Fruit fly (Drosophila melanogaster) S2 (cell line): ENCODE data around the gene Tsf2.

Experiments used
- CG8478 ChIP-seq: fragments of >200 bp; optimal IDR thresholded peaks from 2 replicates; lab custom pipeline; 2018
- CTCF ChIP-seq, 2 experiments: fragments of >200 bp; optimal IDR thresholded peaks; 2 replicates each; lab custom pipeline; 2018

DNA sequence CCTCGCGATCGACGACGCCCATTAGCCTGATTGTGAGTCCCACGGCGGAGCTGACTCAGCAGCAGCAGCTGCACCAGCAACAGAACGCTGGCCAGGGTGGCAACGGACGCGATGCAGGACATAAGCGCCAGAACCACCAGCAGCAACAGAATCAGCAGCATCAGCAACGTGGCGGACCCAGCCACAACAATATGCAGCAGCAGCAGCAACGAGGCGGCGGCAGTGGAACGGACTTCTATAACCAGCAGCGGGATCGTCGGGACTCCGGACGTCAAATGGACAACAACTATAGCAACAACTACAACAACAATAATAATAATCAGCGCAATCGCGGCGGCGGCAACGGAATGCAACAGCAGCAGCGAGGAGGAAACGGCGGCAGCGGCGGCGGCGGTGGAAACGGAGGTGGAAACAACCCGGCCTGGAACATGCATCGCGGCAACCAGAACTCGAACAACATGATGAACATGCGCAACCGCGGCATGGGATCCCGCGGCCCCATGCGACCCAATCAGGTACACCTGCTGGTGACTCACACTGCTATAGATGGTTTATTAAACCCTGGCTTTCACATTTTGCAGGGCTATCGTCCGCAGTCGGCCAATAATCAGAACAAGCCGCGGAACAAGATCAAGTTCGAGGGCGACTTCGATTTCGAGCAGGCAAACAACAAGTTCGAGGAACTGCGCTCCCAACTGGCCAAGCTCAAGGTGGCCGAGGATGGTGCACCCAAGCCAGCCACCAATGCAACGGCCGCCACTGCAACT lies 15.9 kb downstream of the Tsf2 start:
- TF ChIP-seq CG8478 (lab: Kevin White, UChicago) (no peak), CTCF (optimal IDR thresholded peaks at IDR 0.05; lab: Kevin White, UChicago) (no peak)
